Fruit fly (Drosophila melanogaster) whole organism: ENCODE measurements around the gene CG12316.

ENCODE experiments used
- CG8478 ChIP-seq: fragments of >200 bp; optimal IDR thresholded peaks from 2 replicates; lab custom pipeline; 2018; ENCODE audit warnings: inconsistent platforms
- Dll ChIP-seq: fragments of >200 bp; optimal IDR thresholded peaks from 2 replicates; lab custom pipeline; 2017
- usp ChIP-seq: fragments of >200 bp; optimal IDR thresholded peaks from 2 replicates; lab custom pipeline; 2017; ENCODE audit warnings: missing biosample characterization, missing genetic modification characterization, mixed read lengths

dm6 chr3L:15116536-15116935, 20.2 kb downstream of the CG12316 start, which contains the start of gene Cep135:
- TF ChIP-seq CG8478 (lab: Kevin White, UChicago) (no peak), Dll (no peak), usp (GFP tag; lab: Kevin White, UChicago) (no peak)
